Fruit fly (Drosophila melanogaster) whole organism, embryonic: Measurements from ENCODE around the gene Vta1.

Source experiments
- Antp ChIP-seq: fragments of 200-800 bp; sonication (Bioruptor generic); optimal IDR thresholded peaks from 3 replicates; lab custom pipeline; 2016; ENCODE audit warnings: missing biosample characterization, missing genetic modification characterization
- Atf-2 ChIP-seq: fragments of 200-800 bp; sonication (Bioruptor generic); optimal IDR thresholded peaks from 2 replicates; lab custom pipeline; 2016; ENCODE audit warnings: missing biosample characterization, missing genetic modification characterization
- Awh ChIP-seq: fragments of 200-800 bp; sonication (Bioruptor generic); IDR thresholded peaks from 2 replicates; pipeline ENCODE4, ENCODE4 v1.3.6; 2022; ENCODE audit warnings: missing biosample characterization, missing genetic modification characterization
- Bgb ChIP-seq: fragments of 200-800 bp; sonication (Bioruptor generic); IDR thresholded peaks from 2 replicates; pipeline ENCODE4 v1.3.6; 2022; ENCODE audit warnings: missing biosample characterization, missing genetic modification characterization; ENCODE audit not compliant: partially characterized antibody
- Blimp-1 ChIP-seq: fragments of 200-800 bp; sonication (Bioruptor generic); optimal IDR thresholded peaks from 3 replicates; lab custom pipeline; 2018; ENCODE audit warnings: missing biosample characterization, missing genetic modification characterization, mild to moderate bottlenecking, moderate library complexity, missing genetic modification reagents
- CG11085 ChIP-seq: fragments of 200-800 bp; sonication (Bioruptor generic); IDR thresholded peaks from 2 replicates; pipeline ENCODE4 v1.3.6; 2022; ENCODE audit warnings: missing biosample characterization, missing genetic modification characterization
- CG12942 ChIP-seq: fragments of 200-800 bp; sonication (Bioruptor generic); optimal IDR thresholded peaks from 3 replicates; lab custom pipeline; 2016; ENCODE audit warnings: missing biosample characterization, missing genetic modification characterization
- CG15479 ChIP-seq: fragments of 200-800 bp; sonication (Bioruptor generic); optimal IDR thresholded peaks from 3 replicates; lab custom pipeline; 2019; ENCODE audit warnings: missing biosample characterization, mild to moderate bottlenecking, missing genetic modification characterization, moderate library complexity
- CG1603 ChIP-seq: fragments of 200-800 bp; sonication (Bioruptor generic); optimal IDR thresholded peaks from 2 replicates; lab custom pipeline; 2019; ENCODE audit warnings: missing biosample characterization, mild to moderate bottlenecking, missing genetic modification characterization, moderate library complexity
- CG17385 ChIP-seq: fragments of 200-800 bp; sonication (Bioruptor generic); optimal IDR thresholded peaks from 3 replicates; lab custom pipeline; 2018; ENCODE audit warnings: missing biosample characterization, mild to moderate bottlenecking, missing genetic modification characterization
- CG30403 ChIP-seq: fragments of 200-800 bp; sonication (Bioruptor generic); optimal IDR thresholded peaks from 3 replicates; lab custom pipeline; 2016; ENCODE audit warnings: missing biosample characterization, missing genetic modification characterization
- CG31224 ChIP-seq: fragments of 200-800 bp; sonication (Bioruptor generic); IDR thresholded peaks from 2 replicates; pipeline ENCODE4 v1.3.6; 2022; ENCODE audit warnings: missing biosample characterization, missing genetic modification characterization
- CG34422 ChIP-seq: fragments of 200-800 bp; sonication (Bioruptor generic); IDR thresholded peaks from 3 replicates; pipeline ENCODE4 v1.3.6; 2022; ENCODE audit warnings: missing biosample characterization, missing genetic modification characterization
- CG4282 ChIP-seq: fragments of 200-800 bp; sonication (Bioruptor generic); optimal IDR thresholded peaks from 2 replicates; lab custom pipeline; 2016; ENCODE audit warnings: missing biosample characterization, missing genetic modification characterization
- CG4328 ChIP-seq: fragments of 200-800 bp; sonication (Bioruptor generic); optimal IDR thresholded peaks from 3 replicates; lab custom pipeline; 2017; ENCODE audit warnings: missing biosample characterization, missing genetic modification reagents, missing genetic modification characterization
- CG6791 ChIP-seq: fragments of 200-800 bp; sonication (Bioruptor generic); IDR thresholded peaks from 3 replicates; pipeline ENCODE4 v1.3.6; 2022; ENCODE audit warnings: missing biosample characterization, missing genetic modification characterization; ENCODE audit not compliant: partially characterized antibody
- CG7372 ChIP-seq: fragments of 200-800 bp; sonication (Bioruptor generic); IDR thresholded peaks from 2 replicates; pipeline ENCODE4 v1.3.6; 2022; ENCODE audit warnings: missing biosample characterization, missing genetic modification characterization
- CG9215 ChIP-seq: fragments of 200-800 bp; sonication (Bioruptor generic); IDR thresholded peaks from 2 replicates; pipeline ENCODE4 v1.3.6; 2022; ENCODE audit warnings: missing biosample characterization, missing genetic modification characterization
- Dbx ChIP-seq: fragments of 200-800 bp; sonication (Bioruptor generic); IDR thresholded peaks from 3 replicates; pipeline ENCODE4 v1.3.6; 2022; ENCODE audit warnings: missing biosample characterization, missing genetic modification characterization
- Hand ChIP-seq: fragments of 200-800 bp; sonication (Bioruptor generic); optimal IDR thresholded peaks from 2 replicates; lab custom pipeline; 2017; ENCODE audit warnings: mild to moderate bottlenecking, missing biosample characterization, missing genetic modification reagents, missing genetic modification characterization
- Hr39 ChIP-seq: fragments of >200 bp; optimal IDR thresholded peaks from 2 replicates; lab custom pipeline; 2017
- Mad ChIP-seq: fragments of 200-800 bp; sonication (Bioruptor generic); optimal IDR thresholded peaks from 2 replicates; lab custom pipeline; 2016; ENCODE audit warnings: missing biosample characterization, missing genetic modification characterization
- Med ChIP-seq: fragments of 200-800 bp; sonication (Bioruptor generic); peaks from one replicate; lab custom pipeline; 2016; ENCODE audit warnings: missing biosample characterization, missing genetic modification characterization, mild to moderate bottlenecking, inconsistent platforms, moderate library complexity
- Neu2 ChIP-seq: fragments of 200-800 bp; sonication (Bioruptor generic); optimal IDR thresholded peaks from 3 replicates; lab custom pipeline; 2016; ENCODE audit warnings: missing biosample characterization, missing genetic modification characterization, borderline replicate concordance
- Nf-YB ChIP-seq: fragments of 200-800 bp; sonication (Bioruptor generic); optimal IDR thresholded peaks from 3 replicates; lab custom pipeline; 2019; ENCODE audit warnings: missing biosample characterization, mild to moderate bottlenecking, missing genetic modification characterization, moderate library complexity
- Nf-YC ChIP-seq: fragments of 200-800 bp; optimal IDR thresholded peaks from 3 replicates; lab custom pipeline; 2019; ENCODE audit warnings: missing biosample characterization, mild to moderate bottlenecking, missing genetic modification characterization, moderate library complexity
- Pdp1 ChIP-seq, 2 experiments: fragments of 200-800 bp; sonication (Bioruptor generic); optimal IDR thresholded peaks; 3 replicates each; lab custom pipeline; 2016; ENCODE audit warnings: missing biosample characterization in 2 of 2, missing genetic modification characterization in 2 of 2, mild to moderate bottlenecking in 1 of 2, moderate library complexity in 1 of 2
- Sin3A ChIP-seq: fragments of >200 bp; optimal IDR thresholded peaks from 2 replicates; lab custom pipeline; 2018
- abd-A ChIP-seq: fragments of 200-800 bp; sonication (Bioruptor generic); optimal IDR thresholded peaks from 3 replicates; lab custom pipeline; 2019; ENCODE audit warnings: missing biosample characterization, mild to moderate bottlenecking, missing genetic modification characterization, moderate library complexity
- ac ChIP-seq: fragments of 200-800 bp; sonication (Bioruptor generic); optimal IDR thresholded peaks from 3 replicates; lab custom pipeline; 2017; ENCODE audit warnings: missing biosample characterization, mild to moderate bottlenecking, missing genetic modification characterization
- amos ChIP-seq: fragments of 200-800 bp; sonication (Bioruptor generic); IDR thresholded peaks from 2 replicates; pipeline ENCODE4 v1.3.6; 2022; ENCODE audit warnings: missing biosample characterization, missing genetic modification characterization; ENCODE audit not compliant: partially characterized antibody
- ap ChIP-seq: fragments of 200-800 bp; sonication (Bioruptor generic); IDR thresholded peaks from 2 replicates; pipeline ENCODE4 v1.3.6; 2022; ENCODE audit warnings: missing biosample characterization, missing genetic modification characterization
- bsh ChIP-seq, 2 experiments: fragments of 200-800 bp; sonication (Bioruptor generic); optimal IDR thresholded peaks; 2 replicates each; lab custom pipeline; 2017 to 2018; ENCODE audit warnings: mild to moderate bottlenecking in 2 of 2, missing biosample characterization in 2 of 2, missing genetic modification characterization in 2 of 2, moderate library complexity in 1 of 2
- cad ChIP-seq: fragments of >200 bp; optimal IDR thresholded peaks from 2 replicates; lab custom pipeline; 2017; ENCODE audit warnings: missing biosample characterization, missing genetic modification characterization
- chinmo ChIP-seq: fragments of 200-800 bp; sonication (Bioruptor generic); IDR thresholded peaks from 4 replicates; pipeline ENCODE4 v1.3.6; 2022; ENCODE audit warnings: missing biosample characterization, missing genetic modification characterization; ENCODE audit not compliant: partially characterized antibody
- ci ChIP-seq: fragments of 200-800 bp; sonication (Bioruptor generic); IDR thresholded peaks from 3 replicates; pipeline ENCODE4 v1.3.6; 2022; ENCODE audit warnings: missing biosample characterization, missing genetic modification characterization
- croc ChIP-seq: fragments of 200-800 bp; sonication (Bioruptor generic); conservative IDR thresholded peaks from 3 replicates; pipeline ENCODE4 v1.3.6; 2022; ENCODE audit warnings: missing biosample characterization, missing genetic modification characterization
- ewg ChIP-seq: fragments of 200-800 bp; sonication (Bioruptor generic); optimal IDR thresholded peaks from 3 replicates; lab custom pipeline; 2017; ENCODE audit warnings: mild to moderate bottlenecking, missing biosample characterization, missing genetic modification reagents, missing genetic modification characterization
- hkb ChIP-seq, 2 experiments: fragments of 200-800 bp in 1 of 2; fragments of >200 bp in 1 of 2; sonication (Bioruptor generic) in 1 of 2; IDR thresholded peaks in 1 of 2; optimal IDR thresholded peaks in 1 of 2; 2 replicates each; pipeline versions ENCODE4 v1.3.6 to Lab custom; 2017 to 2022; ENCODE audit warnings: missing biosample characterization in 1 of 2, missing genetic modification characterization in 1 of 2
- nerfin-1 ChIP-seq: fragments of 200-800 bp; sonication (Bioruptor generic); optimal IDR thresholded peaks from 3 replicates; lab custom pipeline; 2019; ENCODE audit warnings: missing biosample characterization, mild to moderate bottlenecking, missing genetic modification characterization, moderate library complexity
- onecut ChIP-seq: fragments of 200-800 bp; sonication (Bioruptor generic); IDR thresholded peaks from 2 replicates; pipeline ENCODE4 v1.3.6; 2022; ENCODE audit warnings: missing biosample characterization, missing genetic modification characterization
- org-1 ChIP-seq: fragments of 200-800 bp; sonication (Bioruptor generic); optimal IDR thresholded peaks from 2 replicates; lab custom pipeline; 2017; ENCODE audit warnings: missing biosample characterization, missing genetic modification characterization
- p53 ChIP-seq: fragments of 200-800 bp; sonication (Bioruptor generic); optimal IDR thresholded peaks from 2 replicates; lab custom pipeline; 2016; ENCODE audit warnings: missing biosample characterization, missing genetic modification characterization
- pros ChIP-seq: fragments of 200-800 bp; sonication (Bioruptor generic); optimal IDR thresholded peaks from 3 replicates; lab custom pipeline; 2019; ENCODE audit warnings: missing biosample characterization, mild to moderate bottlenecking, missing genetic modification characterization, moderate library complexity
- scrt ChIP-seq: fragments of 200-800 bp; sonication (Bioruptor generic); optimal IDR thresholded peaks from 2 replicates; lab custom pipeline; 2018; ENCODE audit warnings: missing biosample characterization, mild to moderate bottlenecking, missing genetic modification characterization, moderate library complexity
- seq ChIP-seq: fragments of 200-800 bp; sonication (Bioruptor generic); IDR thresholded peaks from 2 replicates; pipeline ENCODE4 v1.3.6; 2022; ENCODE audit warnings: missing biosample characterization, missing genetic modification characterization
- sna ChIP-seq: fragments of 200-800 bp; sonication (Bioruptor generic); IDR thresholded peaks from 2 replicates; pipeline ENCODE4 v1.3.6; 2022; ENCODE audit warnings: missing biosample characterization, missing genetic modification characterization; ENCODE audit not compliant: partially characterized antibody
- tll ChIP-seq, 2 experiments: fragments of 200-800 bp in 1 of 2; fragments of >200 bp in 1 of 2; sonication (Bioruptor generic) in 1 of 2; optimal IDR thresholded peaks; 2 replicates each; lab custom pipeline; 2017 to 2019; ENCODE audit warnings: missing biosample characterization in 2 of 2, missing genetic modification characterization in 2 of 2, mild to moderate bottlenecking in 1 of 2, moderate library complexity in 1 of 2
- zen2 ChIP-seq: fragments of 200-800 bp; sonication (Bioruptor generic); IDR thresholded peaks from 3 replicates; pipeline ENCODE4 v1.3.6; 2022; ENCODE audit warnings: missing biosample characterization, missing genetic modification characterization; ENCODE audit not compliant: partially characterized antibody

Gene Vta1

dm6 chr3L:1664205-1664604, 11.5 kb upstream of the Vta1 start:
- TF ChIP-seq CG6791 (GFP tag; lab: Robert Waterston, UW): 0 out of 3 replicates have a peak, but pooled peaks have one; percentile 28
- peak in 1 of 2 experiments; percentile 92 for TF ChIP-seq Pdp1 (GFP tag; optimal IDR thresholded peaks at IDR 0.05; lab: Kevin White, UChicago)
- peak; percentile 84 for TF ChIP-seq ewg (GFP tag; lab: Kevin White, UChicago)
- no peak for TF ChIP-seq ap (GFP tag; lab: Robert Waterston, UW)
- TF ChIP-seq CG12942 (GFP tag; lab: Kevin White, UChicago): no peak
- TF ChIP-seq amos: no peak
- peak; percentile 86 for TF ChIP-seq seq
- TF ChIP-seq Blimp-1 (GFP tag; lab: Kevin White, UChicago): no peak
- peak; percentile 96 for TF ChIP-seq scrt (GFP tag; lab: Kevin White, UChicago)
- 0 out of 4 replicates have a peak, but pooled peaks have one; percentile 53 for TF ChIP-seq chinmo
- TF ChIP-seq Bgb (GFP tag; lab: Robert Waterston, UW): 0 out of 2 replicates have a peak, but pooled peaks have one; percentile 11
- TF ChIP-seq org-1 (GFP tag; lab: Kevin White, UChicago): no peak
- TF ChIP-seq CG7372 (GFP tag; lab: Robert Waterston, UW): no peak
- TF ChIP-seq Nf-YB (GFP tag; lab: Kevin White, UChicago): no peak
- peak; percentile 21 for TF ChIP-seq nerfin-1 (tag; lab: Kevin White, UChicago)
- TF ChIP-seq bsh (GFP tag; optimal IDR thresholded peaks at IDR 0.05; lab: Kevin White, UChicago): no peak
- peak; percentile 99 for TF ChIP-seq CG31224 (GFP tag; lab: Robert Waterston, UW)
- TF ChIP-seq Awh (GFP tag; lab: Robert Waterston, UW): 0 out of 2 replicates have a peak, but pooled peaks have one; percentile 10
- TF ChIP-seq ci (GFP tag; lab: Robert Waterston, UW): 0 out of 3 replicates have a peak, but pooled peaks have one; percentile 13
- TF ChIP-seq zen2 (GFP tag; lab: Robert Waterston, UW): peak; percentile 52; the same call in 2 of the 3 replicates
- TF ChIP-seq abd-A (tag; lab: Kevin White, UChicago): peak; percentile 27
- peak; percentile 5 for TF ChIP-seq Hand
- TF ChIP-seq CG34422 (GFP tag; lab: Robert Waterston, UW): peak; percentile 26; the same call in 1 of the 3 replicates

DNA sequence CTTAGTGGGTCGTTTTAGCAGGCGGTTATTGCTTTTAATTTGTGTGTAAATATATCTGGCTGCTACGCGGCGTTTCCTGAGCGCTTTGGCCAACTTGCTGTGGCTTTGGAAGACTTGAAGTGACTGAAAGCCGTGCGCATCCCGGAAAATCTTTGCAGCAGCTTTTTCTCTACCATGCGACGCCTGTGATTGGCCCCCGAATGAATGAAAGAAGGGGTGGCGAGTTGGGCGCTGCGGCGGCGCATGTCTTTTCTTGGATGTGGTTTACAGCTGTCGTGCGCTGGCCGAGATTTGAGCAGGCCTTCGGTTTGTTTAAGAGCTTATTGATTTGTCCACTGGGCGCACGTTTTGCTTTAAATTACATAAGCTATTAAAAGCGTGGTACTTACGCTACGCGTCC, 10.8 kb upstream of the Vta1 start:
- TF ChIP-seq CG4282 (GFP tag; lab: Kevin White, UChicago) (no peak), cad (GFP tag; lab: Kevin White, UChicago) (no peak), ewg (GFP tag; lab: Kevin White, UChicago) (peak; percentile 83), CG1603 (no peak), Atf-2 (GFP tag; lab: Kevin White, UChicago) (no peak), CG9215 (GFP tag; lab: Robert Waterston, UW) (no peak), Med (GFP tag; lab: Kevin White, UChicago) (peak; percentile 59), ac (GFP tag; lab: Kevin White, UChicago) (no peak), CG11085 (GFP tag; lab: Robert Waterston, UW) (no peak), CG30403 (GFP tag; lab: Kevin White, UChicago) (no peak), p53 (GFP tag; lab: Kevin White, UChicago) (no peak), CG15479 (GFP tag; lab: Kevin White, UChicago) (no peak), Antp (GFP tag; lab: Kevin White, UChicago) (no peak), Dbx (GFP tag; lab: Robert Waterston, UW) (no peak), CG4328 (no peak), Sin3A (lab: Kevin White, UChicago) (no peak), Nf-YC (tag; lab: Kevin White, UChicago) (peak; percentile 89), CG17385 (GFP tag; lab: Kevin White, UChicago) (no peak), croc (GFP tag; lab: Robert Waterston, UW) (no peak), pros (GFP tag; lab: Kevin White, UChicago) (no peak), hkb (optimal IDR thresholded peaks at IDR 0.05; lab: Kevin White, UChicago) (no peak), hkb (GFP tag; IDR thresholded peaks at IDR 0.05; lab: Robert Waterston, UW) (no peak), tll (GFP tag; optimal IDR thresholded peaks at IDR 0.05; lab: Kevin White, UChicago) (no peak), Neu2 (GFP tag; lab: Kevin White, UChicago) (no peak), Nf-YB (GFP tag; lab: Kevin White, UChicago) (peak; percentile 81), Mad (GFP tag; lab: Kevin White, UChicago) (no peak), onecut (GFP tag; lab: Robert Waterston, UW) (peak; percentile 85), Hr39 (lab: Kevin White, UChicago) (no peak), sna (GFP tag; lab: Robert Waterston, UW) (no peak)
